Worm (Caenorhabditis elegans) whole organism, young adult: ENCODE results near the gene pot-1.
A peak's percentile ranks its signal among the peaks of the same experiment; 100 is the strongest.

Experiments used
- B0261.1 ChIP-seq: sonication (generic microtip); optimal IDR thresholded peaks from 2 replicates; lab custom pipeline; 2016; ENCODE audit warnings: mild to moderate bottlenecking, missing genetic modification characterization, moderate library complexity, missing compliant biosample characterization
- B0336.3 ChIP-seq: fragments of 200-800 bp; sonication (Bioruptor generic); IDR thresholded peaks from 2 replicates; pipeline ENCODE4 v1.3.6; 2022; ENCODE audit warnings: missing genetic modification characterization, missing compliant biosample characterization
- C06A6.2 ChIP-seq: fragments of 200-800 bp; sonication (Bioruptor generic); conservative IDR thresholded peaks from 2 replicates; pipeline ENCODE4 v1.3.6; 2022; ENCODE audit warnings: missing genetic modification characterization, missing compliant biosample characterization
- D2030.7 ChIP-seq: fragments of 200-800 bp; sonication (Bioruptor generic); IDR thresholded peaks from 2 replicates; pipeline ENCODE4 v1.3.6; 2022; ENCODE audit warnings: missing genetic modification reagents, missing genetic modification characterization, missing compliant biosample characterization
- F22D6.2 ChIP-seq: sonication (generic microtip); optimal IDR thresholded peaks from 2 replicates; lab custom pipeline; 2016; ENCODE audit warnings: mild to moderate bottlenecking, missing genetic modification characterization, missing compliant biosample characterization
- F39B2.1 ChIP-seq: fragments of 200-800 bp; sonication (Bioruptor generic); IDR thresholded peaks from 2 replicates; pipeline ENCODE4 v1.3.6; 2022; ENCODE audit warnings: missing genetic modification reagents, missing genetic modification characterization, missing compliant biosample characterization
- F57A8.1 ChIP-seq: fragments of 200-800 bp; sonication (Bioruptor generic); optimal IDR thresholded peaks from 2 replicates; lab custom pipeline; 2018; ENCODE audit warnings: mild to moderate bottlenecking, missing genetic modification characterization, moderate library complexity, missing compliant biosample characterization
- K12H6.12 ChIP-seq: fragments of 200-800 bp; sonication (Bioruptor generic); optimal IDR thresholded peaks from 2 replicates; lab custom pipeline; 2018; ENCODE audit warnings: mild to moderate bottlenecking, missing genetic modification characterization, missing compliant biosample characterization
- Y53G8AR.9 ChIP-seq: fragments of 200-800 bp; sonication (Bioruptor generic); conservative IDR thresholded peaks from 2 replicates; pipeline ENCODE4 v1.3.6; 2022; ENCODE audit warnings: missing genetic modification reagents, missing genetic modification characterization, missing compliant biosample characterization
- Y56A3A.18 ChIP-seq: fragments of 200-800 bp; sonication (Bioruptor generic); IDR thresholded peaks from 2 replicates; pipeline ENCODE4 v1.3.6; 2022; ENCODE audit warnings: missing genetic modification reagents, missing genetic modification characterization, missing compliant biosample characterization
- Y67H2A.10 ChIP-seq: fragments of 200-800 bp; sonication (Bioruptor generic); conservative IDR thresholded peaks from 2 replicates; pipeline ENCODE4 v1.3.6; 2022; ENCODE audit warnings: missing genetic modification reagents, missing genetic modification characterization, missing compliant biosample characterization
- Y79H2A.3 ChIP-seq: fragments of 200-800 bp; sonication (Bioruptor generic); conservative IDR thresholded peaks from 2 replicates; pipeline ENCODE4 v1.3.6; 2022; ENCODE audit warnings: missing genetic modification reagents, missing genetic modification characterization, missing compliant biosample characterization
- ZK185.1 ChIP-seq: sonication (generic microtip); optimal IDR thresholded peaks from 2 replicates; lab custom pipeline; 2016; ENCODE audit warnings: mild to moderate bottlenecking, missing genetic modification characterization, missing compliant biosample characterization; ENCODE audit not compliant: poor library complexity, severe bottlenecking
- ama-1 ChIP-seq, 3 experiments: fragments of 150-350 bp in 1 of 3; sonication (generic microtip) in 2 of 3; optimal IDR thresholded peaks; 2 replicates each; lab custom pipeline; 2014 to 2018; ENCODE audit warnings: missing biosample characterization in 2 of 3, missing genetic modification characterization in 2 of 3, missing genetic modification reagents in 2 of 3
- athp-1 ChIP-seq: sonication (generic microtip); optimal IDR thresholded peaks from 2 replicates; lab custom pipeline; 2017; ENCODE audit warnings: mild to moderate bottlenecking, missing genetic modification characterization, missing compliant biosample characterization
- attf-5 ChIP-seq: fragments of 200-800 bp; sonication (Bioruptor generic); optimal IDR thresholded peaks from 2 replicates; lab custom pipeline; 2018; ENCODE audit warnings: mild to moderate bottlenecking, missing genetic modification characterization, missing compliant biosample characterization
- attf-6 ChIP-seq: fragments of 200-800 bp; sonication (Bioruptor generic); IDR thresholded peaks from 2 replicates; pipeline ENCODE4 v1.3.6; 2022; ENCODE audit warnings: missing genetic modification reagents, missing genetic modification characterization, missing compliant biosample characterization
- ceh-100 ChIP-seq: fragments of 200-800 bp; sonication (Bioruptor generic); IDR thresholded peaks from 2 replicates; pipeline ENCODE4 v1.3.6; 2022; ENCODE audit warnings: missing genetic modification reagents, missing genetic modification characterization, missing compliant biosample characterization
- ceh-27 ChIP-seq: fragments of 200-800 bp; sonication (Bioruptor generic); optimal IDR thresholded peaks from 2 replicates; lab custom pipeline; 2018; ENCODE audit warnings: mild to moderate bottlenecking, missing genetic modification characterization, moderate library complexity, missing compliant biosample characterization
- dpff-1 ChIP-seq: sonication (generic microtip); optimal IDR thresholded peaks from 2 replicates; lab custom pipeline; 2017; ENCODE audit warnings: mild to moderate bottlenecking, missing genetic modification characterization, missing compliant biosample characterization
- egl-18 ChIP-seq: fragments of 200-800 bp; sonication (Bioruptor generic); IDR thresholded peaks from 2 replicates; pipeline ENCODE4 v1.3.6; 2022; ENCODE audit warnings: missing genetic modification reagents, missing genetic modification characterization, missing compliant biosample characterization
- egrh-3 ChIP-seq: fragments of 200-800 bp; sonication (Bioruptor generic); IDR thresholded peaks from 2 replicates; pipeline ENCODE4 v1.3.6; 2022; ENCODE audit warnings: missing genetic modification reagents, missing genetic modification characterization, missing compliant biosample characterization
- ekl-4 ChIP-seq: fragments of 200-800 bp; sonication (Bioruptor generic); IDR thresholded peaks from 2 replicates; pipeline ENCODE4 v1.3.6; 2022; ENCODE audit warnings: missing genetic modification reagents, missing genetic modification characterization, missing compliant biosample characterization
- ets-4 ChIP-seq: fragments of 200-800 bp; sonication (Bioruptor generic); optimal IDR thresholded peaks from 2 replicates; lab custom pipeline; 2018; ENCODE audit warnings: mild to moderate bottlenecking, missing genetic modification characterization, missing compliant biosample characterization
- fkh-3 ChIP-seq: sonication (generic microtip); optimal IDR thresholded peaks from 2 replicates; lab custom pipeline; 2016; ENCODE audit warnings: mild to moderate bottlenecking, missing genetic modification characterization, missing compliant biosample characterization
- gei-17 ChIP-seq: fragments of 200-800 bp; sonication (Bioruptor generic); optimal IDR thresholded peaks from 2 replicates; lab custom pipeline; 2018; ENCODE audit warnings: mild to moderate bottlenecking, missing genetic modification characterization, missing compliant biosample characterization
- hlh-26 ChIP-seq: fragments of 200-800 bp; sonication (Bioruptor generic); conservative IDR thresholded peaks from 2 replicates; pipeline ENCODE4 v1.3.6; 2022; ENCODE audit warnings: missing genetic modification reagents, missing genetic modification characterization, missing compliant biosample characterization
- hmg-20 ChIP-seq: fragments of 200-800 bp; sonication (Bioruptor generic); IDR thresholded peaks from 2 replicates; pipeline ENCODE4 v1.3.6; 2022; ENCODE audit warnings: missing genetic modification reagents, missing genetic modification characterization, missing compliant biosample characterization
- let-526 ChIP-seq: fragments of 200-800 bp; sonication (Bioruptor generic); IDR thresholded peaks from 2 replicates; pipeline ENCODE4 v1.3.6; 2022; ENCODE audit warnings: missing genetic modification reagents, missing genetic modification characterization, missing compliant biosample characterization
- lin-40 ChIP-seq: sonication (generic microtip); optimal IDR thresholded peaks from 2 replicates; lab custom pipeline; 2016; ENCODE audit warnings: missing genetic modification characterization, mild to moderate bottlenecking, missing compliant biosample characterization, missing genotype, missing genetic modification reagents
- lin-54 ChIP-seq: fragments of 200-800 bp; sonication (Bioruptor generic); optimal IDR thresholded peaks from 2 replicates; lab custom pipeline; 2018; ENCODE audit warnings: mild to moderate bottlenecking, missing genetic modification characterization, missing compliant biosample characterization
- lir-1 ChIP-seq: fragments of 200-800 bp; sonication (Bioruptor generic); conservative IDR thresholded peaks from 2 replicates; pipeline ENCODE4 v1.3.6; 2022; ENCODE audit warnings: missing genetic modification reagents, missing genetic modification characterization, missing compliant biosample characterization
- lsl-1 ChIP-seq: fragments of 200-800 bp; sonication (Bioruptor generic); optimal IDR thresholded peaks from 2 replicates; lab custom pipeline; 2018; ENCODE audit warnings: mild to moderate bottlenecking, missing genetic modification characterization, moderate library complexity, missing compliant biosample characterization
- madf-8 ChIP-seq: fragments of 200-800 bp; sonication (Bioruptor generic); conservative IDR thresholded peaks from 2 replicates; pipeline ENCODE4 v1.3.6; 2022; ENCODE audit warnings: missing genetic modification reagents, missing genetic modification characterization, missing compliant biosample characterization
- mel-28 ChIP-seq: sonication (generic microtip); optimal IDR thresholded peaks from 2 replicates; lab custom pipeline; 2016; ENCODE audit warnings: borderline replicate concordance, mild to moderate bottlenecking, missing genetic modification characterization, missing compliant biosample characterization
- nfya-2 ChIP-seq: fragments of 200-800 bp; sonication (Bioruptor generic); IDR thresholded peaks from 2 replicates; pipeline ENCODE4 v1.3.6; 2022; ENCODE audit warnings: missing genetic modification reagents, missing genetic modification characterization, missing compliant biosample characterization
- nhr-120 ChIP-seq: fragments of 200-800 bp; sonication (Bioruptor generic); IDR thresholded peaks from 2 replicates; pipeline ENCODE4 v1.3.6; 2022; ENCODE audit warnings: missing genetic modification characterization, missing compliant biosample characterization
- pha-4 ChIP-seq: fragments of 150-350 bp; sonication (generic microtip); optimal IDR thresholded peaks from 2 replicates; lab custom pipeline; 2014; ENCODE audit warnings: missing biosample characterization, missing genetic modification reagents, missing genetic modification characterization
- rec-8 ChIP-seq, 2 experiments: sonication (generic microtip); optimal IDR thresholded peaks; 2 replicates each; lab custom pipeline; 2016; ENCODE audit warnings: mild to moderate bottlenecking in 2 of 2, missing genetic modification characterization in 2 of 2, missing genetic modification reagents in 2 of 2, missing genotype in 2 of 2, missing biosample characterization in 1 of 2, missing compliant biosample characterization in 1 of 2, moderate library complexity in 1 of 2
- repo-1 ChIP-seq: sonication (generic microtip); optimal IDR thresholded peaks from 2 replicates; lab custom pipeline; 2017; ENCODE audit warnings: mild to moderate bottlenecking, missing genetic modification characterization, missing compliant biosample characterization
- snpc-4 ChIP-seq, 5 experiments: fragments of 150-350 bp in 1 of 5; sonication (generic microtip) in 4 of 5; optimal IDR thresholded peaks; 2 replicates each; lab custom pipeline; 2014 to 2018; ENCODE audit warnings: missing genetic modification characterization in 5 of 5, missing biosample characterization in 3 of 5, antibody characterized with exemption in 2 of 5, mild to moderate bottlenecking in 2 of 5, missing compliant biosample characterization in 2 of 5, missing genotype in 2 of 5, moderate library complexity in 2 of 5, missing genetic modification reagents in 1 of 5
- sptf-2 ChIP-seq: fragments of 200-800 bp; sonication (Bioruptor generic); optimal IDR thresholded peaks from 2 replicates; lab custom pipeline; 2018; ENCODE audit warnings: mild to moderate bottlenecking, missing genetic modification characterization, missing compliant biosample characterization
- tbp1 ChIP-seq: fragments of 200-800 bp; sonication (Bioruptor generic); optimal IDR thresholded peaks from 2 replicates; lab custom pipeline; 2018; ENCODE audit warnings: mild to moderate bottlenecking, missing genetic modification characterization, missing compliant biosample characterization
- zim-3 ChIP-seq: sonication (generic microtip); optimal IDR thresholded peaks from 2 replicates; lab custom pipeline; 2017; ENCODE audit warnings: mild to moderate bottlenecking, missing genetic modification characterization, moderate library complexity, missing compliant biosample characterization
- ztf-26 ChIP-seq: sonication (generic microtip); optimal IDR thresholded peaks from 2 replicates; lab custom pipeline; 2017; ENCODE audit warnings: missing genetic modification characterization, missing compliant biosample characterization
- ztf-28 ChIP-seq: fragments of 200-800 bp; sonication (Bioruptor generic); IDR thresholded peaks from 2 replicates; pipeline ENCODE4 v1.3.6; 2022; ENCODE audit warnings: missing genetic modification reagents, missing genetic modification characterization, missing compliant biosample characterization
- ztf-3 ChIP-seq: fragments of 200-800 bp; sonication (Bioruptor generic); optimal IDR thresholded peaks from 2 replicates; lab custom pipeline; 2018; ENCODE audit warnings: mild to moderate bottlenecking, missing genetic modification characterization, missing compliant biosample characterization

Gene pot-1

DNA sequence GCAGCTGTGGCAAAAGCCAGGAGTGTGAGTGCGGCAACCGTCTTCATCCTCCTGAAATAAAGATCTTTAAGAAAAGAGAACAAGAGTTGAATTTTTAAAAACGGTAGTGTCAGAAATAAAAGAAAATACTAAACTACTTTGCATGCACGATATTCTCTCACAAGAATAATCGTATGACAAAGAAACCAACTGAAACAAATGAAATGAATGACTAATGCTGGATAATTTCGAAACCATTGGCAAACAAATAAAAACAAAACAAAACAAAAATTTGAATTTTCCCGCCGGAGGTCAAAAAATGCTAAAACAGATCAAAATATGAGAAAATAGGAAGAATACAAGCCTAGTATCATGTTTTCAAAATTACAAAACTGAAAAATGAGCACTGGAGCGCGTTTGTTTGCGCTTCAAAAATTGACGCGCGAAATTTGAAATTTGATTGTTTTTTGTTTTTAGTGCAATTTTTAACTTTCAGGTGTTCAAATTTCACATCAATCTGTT lies 29.5 kb downstream of the pot-1 start, which contains the start of gene cpg-2 (continued):
- TF ChIP-seq ekl-4 (GFP tag; lab: Robert Waterston, UW) = peak; percentile 81
- no peak for TF ChIP-seq K12H6.12 (tag; lab: Kevin White, UChicago)
- TF ChIP-seq F57A8.1 (GFP tag; lab: Kevin White, UChicago) = no peak
- peak; percentile 76 for TF ChIP-seq lir-1 (GFP tag; lab: Robert Waterston, UW)
- TF ChIP-seq hlh-26 (GFP tag; lab: Robert Waterston, UW) = no peak
- TF ChIP-seq mel-28 (tag; lab: Kevin White, UChicago) = no peak
- TF ChIP-seq athp-1 (tag; lab: Kevin White, UChicago) = peak; percentile 20
- no peak for TF ChIP-seq dpff-1 (tag; lab: Kevin White, UChicago)
- TF ChIP-seq snpc-4 (GFP tag; optimal IDR thresholded peaks at IDR 0.05; lab: Kevin White, UChicago) = peak; percentile 58
- peak in 3 of 4 experiments; percentile 11 to 62 (median 55) for TF ChIP-seq snpc-4 (tag; optimal IDR thresholded peaks at IDR 0.05; lab: Kevin White, UChicago)
- TF ChIP-seq D2030.7 (GFP tag; lab: Robert Waterston, UW) = peak; percentile 98
- TF ChIP-seq lin-54 (GFP tag; lab: Kevin White, UChicago) = peak; percentile 96
- no peak for TF ChIP-seq ztf-26 (tag; lab: Kevin White, UChicago)
- no peak for TF ChIP-seq F22D6.2 (tag; lab: Kevin White, UChicago)
- TF ChIP-seq Y67H2A.10 (GFP tag; lab: Robert Waterston, UW) = no peak
- TF ChIP-seq ama-1 (optimal IDR thresholded peaks at IDR 0.05; lab: Kevin White, UChicago) = no peak
- TF ChIP-seq ama-1 (GFP tag; optimal IDR thresholded peaks at IDR 0.05; lab: Kevin White, UChicago) = peak in 1 of 2 experiments; percentile 7
- TF ChIP-seq Y53G8AR.9 (GFP tag; lab: Robert Waterston, UW) = peak; percentile 73; the same call in 1 of the 2 replicates
- TF ChIP-seq ztf-28 (GFP tag; lab: Robert Waterston, UW) = 0 out of 2 replicates have a peak, but pooled peaks have one; percentile 20
- no peak for TF ChIP-seq ets-4 (GFP tag; lab: Kevin White, UChicago)
- no peak for TF ChIP-seq nhr-120 (GFP tag; lab: Robert Waterston, UW)
- TF ChIP-seq Y79H2A.3 (GFP tag; lab: Robert Waterston, UW) = 0 out of 2 replicates have a peak, but pooled peaks have one; percentile 67
- TF ChIP-seq ZK185.1 (tag; lab: Kevin White, UChicago) = no peak
- TF ChIP-seq repo-1 (tag; lab: Kevin White, UChicago) = no peak
- no peak for TF ChIP-seq rec-8 (tag; optimal IDR thresholded peaks at IDR 0.05; lab: Kevin White, UChicago)
- TF ChIP-seq attf-5 (GFP tag; lab: Kevin White, UChicago) = no peak
- no peak for TF ChIP-seq gei-17 (GFP tag; lab: Kevin White, UChicago)
- TF ChIP-seq attf-6 (GFP tag; lab: Robert Waterston, UW) = peak; percentile 73; the same call in 1 of the 2 replicates
- no peak for TF ChIP-seq zim-3 (tag; lab: Kevin White, UChicago)
- peak; percentile 79 for TF ChIP-seq B0336.3 (GFP tag; lab: Robert Waterston, UW)
- TF ChIP-seq ztf-3 (GFP tag; lab: Kevin White, UChicago) = no peak
- TF ChIP-seq ceh-27 (GFP tag; lab: Kevin White, UChicago) = no peak
- TF ChIP-seq nfya-2 (GFP tag; lab: Robert Waterston, UW) = no peak
- TF ChIP-seq egl-18 = no peak
- TF ChIP-seq let-526 (GFP tag; lab: Robert Waterston, UW) = no peak
- TF ChIP-seq hmg-20 (GFP tag; lab: Robert Waterston, UW) = no peak
- TF ChIP-seq madf-8 (GFP tag; lab: Robert Waterston, UW) = peak; percentile 99
- no peak for TF ChIP-seq egrh-3 (GFP tag; lab: Robert Waterston, UW)
- TF ChIP-seq B0261.1 (tag; lab: Kevin White, UChicago) = no peak
- TF ChIP-seq F39B2.1 = no peak
- TF ChIP-seq pha-4 (tag; lab: Kevin White, UChicago) = no peak
- no peak for TF ChIP-seq Y56A3A.18 (GFP tag; lab: Robert Waterston, UW)
- no peak for TF ChIP-seq sptf-2
- TF ChIP-seq fkh-3 (tag; lab: Kevin White, UChicago) = no peak
- TF ChIP-seq ceh-100 (GFP tag; lab: Robert Waterston, UW) = no peak
- TF ChIP-seq C06A6.2 (GFP tag; lab: Robert Waterston, UW) = no peak
- peak; percentile 88 for TF ChIP-seq lsl-1 (GFP tag; lab: Kevin White, UChicago)
- TF ChIP-seq lin-40 (tag; lab: Kevin White, UChicago) = no peak
- peak; percentile 64 for TF ChIP-seq tbp1 (GFP tag; lab: Kevin White, UChicago)
